Worm (Caenorhabditis elegans): ENCODE data around the gene sqrd-1.

Gene sqrd-1

DNA sequence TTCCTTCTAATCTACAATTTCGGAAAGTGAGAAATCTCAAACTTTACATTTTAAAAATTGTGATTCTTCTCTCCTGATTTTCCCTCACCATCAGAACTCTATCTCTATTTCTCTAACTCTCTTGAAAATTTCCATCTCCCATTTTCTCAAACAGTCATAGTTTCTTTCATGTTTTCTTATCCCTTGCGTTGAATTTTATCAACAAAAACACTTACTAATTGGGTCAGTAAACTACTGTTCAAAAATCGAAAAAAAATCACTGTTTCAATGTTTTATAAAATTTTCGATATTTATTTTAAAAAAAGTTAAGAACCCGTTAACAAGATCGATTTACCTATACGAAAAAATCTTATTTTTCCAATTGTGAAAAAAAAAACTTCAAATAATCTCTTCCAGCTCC is 39.5 kb downstream of the sqrd-1 start:
- TF ChIP-seq F13H6.1 (tag; optimal IDR thresholded peaks at IDR 0.05), result no peak
- no peak for TF ChIP-seq mbf-1 (tag; optimal IDR thresholded peaks at IDR 0.05)
- TF ChIP-seq ZK546.5 (tag; optimal IDR thresholded peaks at IDR 0.05), result no peak
- TF ChIP-seq ceh-82 (tag; optimal IDR thresholded peaks at IDR 0.05), result no peak
- no peak for TF ChIP-seq sma-9 (GFP tag; optimal IDR thresholded peaks at IDR 0.05)
- TF ChIP-seq sma-9 (tag; optimal IDR thresholded peaks at IDR 0.05), result no peak
- no peak for TF ChIP-seq nhr-77 (tag; optimal IDR thresholded peaks at IDR 0.05)
- no peak for TF ChIP-seq ama-1 (optimal IDR thresholded peaks at IDR 0.05)
- no peak for TF ChIP-seq Y55F3AM.14 (GFP tag; optimal IDR thresholded peaks at IDR 0.05)
- no peak for TF ChIP-seq mab-5 (tag; optimal IDR thresholded peaks at IDR 0.05)
- TF ChIP-seq lin-11 (tag; optimal IDR thresholded peaks at IDR 0.05), result no peak
- TF ChIP-seq sem-4 (tag; optimal IDR thresholded peaks at IDR 0.05), result no peak
- TF ChIP-seq gmeb-1 (tag; optimal IDR thresholded peaks at IDR 0.05), result no peak
- TF ChIP-seq nhr-6 (tag; optimal IDR thresholded peaks at IDR 0.05), result no peak
- TF ChIP-seq nhr-10 (tag; optimal IDR thresholded peaks at IDR 0.05), result no peak
- no peak for TF ChIP-seq skn-1 (tag; optimal IDR thresholded peaks at IDR 0.05)
- no peak for TF ChIP-seq zag-1 (tag; optimal IDR thresholded peaks at IDR 0.05)
- no peak for TF ChIP-seq nhr-237 (tag; optimal IDR thresholded peaks at IDR 0.05)
- no peak for TF ChIP-seq crh-2 (tag; optimal IDR thresholded peaks at IDR 0.05)

DNA sequence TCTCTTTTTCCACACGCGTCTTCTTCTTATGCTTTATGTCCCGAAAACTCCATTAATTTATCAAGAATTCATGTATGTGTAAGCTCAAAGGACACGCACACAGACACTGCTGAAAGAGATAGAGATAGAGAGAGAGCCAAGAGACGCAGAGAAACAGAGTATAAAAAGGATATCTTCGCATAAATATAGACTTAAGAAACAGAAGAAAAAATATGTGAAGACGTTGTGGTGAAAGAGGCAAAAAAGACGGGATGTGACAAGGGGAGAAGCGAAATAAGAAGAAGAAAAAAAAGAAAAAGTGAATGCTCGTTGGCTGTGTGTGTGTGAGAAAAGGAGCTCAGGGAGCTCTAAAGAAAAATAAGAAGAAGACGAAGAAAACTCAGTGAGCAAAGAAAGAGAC is 41.1 kb downstream of the sqrd-1 start:
- TF ChIP-seq Y55F3AM.14 (GFP tag; optimal IDR thresholded peaks at IDR 0.05), result no peak
- TF ChIP-seq zag-1 (tag; optimal IDR thresholded peaks at IDR 0.05), result peak; percentile 16
- TF ChIP-seq nhr-77 (tag; optimal IDR thresholded peaks at IDR 0.05), result no peak
- TF ChIP-seq ztf-4 (tag; optimal IDR thresholded peaks at IDR 0.05), result no peak
- TF ChIP-seq unc-55 (GFP tag; optimal IDR thresholded peaks at IDR 0.05), result peak; percentile 92
- TF ChIP-seq nhr-11 (tag; optimal IDR thresholded peaks at IDR 0.05), result no peak
- no peak for TF ChIP-seq nhr-23 (tag; optimal IDR thresholded peaks at IDR 0.05)
- no peak for TF ChIP-seq R02D3.7 (tag; optimal IDR thresholded peaks at IDR 0.05)
- no peak for TF ChIP-seq lin-13 (GFP tag; optimal IDR thresholded peaks at IDR 0.05)
- no peak for TF ChIP-seq lin-11 (tag; optimal IDR thresholded peaks at IDR 0.05)
- TF ChIP-seq ceh-82 (tag; optimal IDR thresholded peaks at IDR 0.05), result no peak
- TF ChIP-seq nhr-129 (tag; optimal IDR thresholded peaks at IDR 0.05), result peak; percentile 76
- peak; percentile 19 to 71 for TF ChIP-seq lsy-2 (tag; optimal IDR thresholded peaks at IDR 0.05)
- peak; percentile 69 for TF ChIP-seq crh-2 (tag; optimal IDR thresholded peaks at IDR 0.05)
- peak; percentile 85 for TF ChIP-seq C34F6.9 (tag; optimal IDR thresholded peaks at IDR 0.05)
- no peak for TF ChIP-seq fos-1 (tag; optimal IDR thresholded peaks at IDR 0.05)
- no peak for TF ChIP-seq unc-62 (GFP tag; optimal IDR thresholded peaks at IDR 0.05)
- peak; percentile 64 for TF ChIP-seq sma-9 (GFP tag; optimal IDR thresholded peaks at IDR 0.05)
- TF ChIP-seq sma-9 (tag; optimal IDR thresholded peaks at IDR 0.05), result no peak
- peak; percentile 37 for TF ChIP-seq F13H6.1 (tag; optimal IDR thresholded peaks at IDR 0.05)
- no peak for TF ChIP-seq mdl-1 (tag; optimal IDR thresholded peaks at IDR 0.05)

DNA sequence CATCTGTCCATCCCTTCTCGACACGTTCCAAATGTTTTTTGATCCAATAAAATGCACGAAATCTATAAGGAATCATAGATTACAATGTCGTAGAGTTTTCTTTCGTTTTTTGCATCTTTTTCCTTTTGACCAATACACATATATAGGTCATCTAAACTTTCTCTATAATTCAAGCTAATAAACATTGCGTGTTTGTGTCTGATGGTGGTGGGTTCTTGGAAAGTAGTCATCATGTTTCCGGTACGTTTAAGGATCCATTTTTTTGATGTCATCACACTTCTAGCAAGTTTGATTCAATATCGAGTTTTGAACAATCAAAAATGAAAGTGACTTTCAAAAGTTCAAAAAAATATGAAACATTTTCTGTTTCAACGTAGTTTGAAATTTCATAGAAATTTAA is 49.2 kb downstream of the sqrd-1 start:
- TF ChIP-seq nhr-129 (tag; optimal IDR thresholded peaks at IDR 0.05) (peak; percentile 1), gmeb-1 (tag; optimal IDR thresholded peaks at IDR 0.05) (no peak), unc-55 (GFP tag; optimal IDR thresholded peaks at IDR 0.05) (peak; percentile 6), sma-9 (GFP tag; optimal IDR thresholded peaks at IDR 0.05) (no peak), sma-9 (tag; optimal IDR thresholded peaks at IDR 0.05) (no peak)

DNA sequence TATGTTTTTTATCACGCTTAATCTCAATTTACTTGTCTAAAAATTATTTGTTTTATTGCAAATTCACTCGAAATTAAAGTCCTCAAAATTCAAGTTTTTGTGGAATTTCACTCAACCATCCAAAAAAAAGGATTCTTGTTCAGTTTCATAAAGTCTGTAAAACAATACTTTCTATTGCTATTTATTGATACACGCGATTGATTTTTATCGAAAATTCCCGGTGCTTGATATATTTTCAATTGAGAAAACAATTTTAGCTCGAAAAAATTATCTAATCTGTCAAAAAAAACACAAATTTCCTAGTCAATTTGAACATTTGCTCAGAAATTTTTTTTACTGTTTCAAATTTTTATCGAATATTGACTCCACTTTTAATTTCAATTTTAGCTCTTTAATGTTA is 50.3 kb downstream of the sqrd-1 start:
- no peak for TF ChIP-seq C34F6.9 (tag; optimal IDR thresholded peaks at IDR 0.05)
- TF ChIP-seq skn-1 (tag; optimal IDR thresholded peaks at IDR 0.05), result no peak
- TF ChIP-seq zag-1 (tag; optimal IDR thresholded peaks at IDR 0.05), result no peak
- TF ChIP-seq gmeb-1 (tag; optimal IDR thresholded peaks at IDR 0.05), result no peak
- no peak for TF ChIP-seq crh-2 (tag; optimal IDR thresholded peaks at IDR 0.05)
- no peak for TF ChIP-seq nhr-6 (tag; optimal IDR thresholded peaks at IDR 0.05)
- TF ChIP-seq lin-39 (tag; optimal IDR thresholded peaks at IDR 0.05), result no peak

DNA sequence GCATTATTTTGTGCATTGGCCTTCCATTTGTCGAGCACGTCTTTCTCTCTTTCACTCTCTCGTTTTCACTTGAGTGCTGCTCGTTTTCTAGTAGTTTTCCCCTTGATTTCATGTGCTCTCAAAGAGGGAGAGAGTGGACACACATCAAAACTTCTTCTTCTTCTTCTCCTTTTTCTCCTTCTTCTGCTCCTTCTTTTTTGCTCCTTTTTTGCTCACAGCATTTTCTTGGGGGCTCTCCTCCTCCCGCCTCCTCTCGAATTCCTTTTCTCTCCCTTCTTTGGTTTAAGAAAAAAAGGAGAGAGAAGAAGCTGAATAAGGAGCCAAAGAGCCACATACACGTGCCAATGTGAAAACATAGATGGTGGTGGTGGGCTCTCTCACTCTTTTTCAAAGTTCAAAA is 52.9 kb downstream of the sqrd-1 start:
- TF ChIP-seq aly-2 (tag; optimal IDR thresholded peaks at IDR 0.05), result no peak
- TF ChIP-seq mdl-1 (tag; optimal IDR thresholded peaks at IDR 0.05), result peak; percentile 80 to 83
- no peak for TF ChIP-seq lin-39 (tag; optimal IDR thresholded peaks at IDR 0.05)
- no peak for TF ChIP-seq ztf-4 (tag; optimal IDR thresholded peaks at IDR 0.05)
- TF ChIP-seq nhr-237 (tag; optimal IDR thresholded peaks at IDR 0.05), result no peak
- no peak for TF ChIP-seq peb-1 (tag; optimal IDR thresholded peaks at IDR 0.05)
- no peak for TF ChIP-seq ceh-16 (tag; optimal IDR thresholded peaks at IDR 0.05)
- no peak for TF ChIP-seq sem-4 (tag; optimal IDR thresholded peaks at IDR 0.05)
- TF ChIP-seq nhr-129 (tag; optimal IDR thresholded peaks at IDR 0.05), result peak; percentile 87
- peak; percentile 61 for TF ChIP-seq C34F6.9 (tag; optimal IDR thresholded peaks at IDR 0.05)
- TF ChIP-seq lsy-2 (tag; optimal IDR thresholded peaks at IDR 0.05), result peak in 1 of 2 experiments; percentile 33
- peak; percentile 45 for TF ChIP-seq nhr-6 (tag; optimal IDR thresholded peaks at IDR 0.05)
- peak; percentile 62 for TF ChIP-seq unc-55 (GFP tag; optimal IDR thresholded peaks at IDR 0.05)
- TF ChIP-seq lin-13 (GFP tag; optimal IDR thresholded peaks at IDR 0.05), result peak; percentile 15
- peak; percentile 47 for TF ChIP-seq F13H6.1 (tag; optimal IDR thresholded peaks at IDR 0.05)
- no peak for TF ChIP-seq R02D3.7 (tag; optimal IDR thresholded peaks at IDR 0.05)
